Worm (Caenorhabditis elegans): Measurements from ENCODE around the gene Y22D7AL.4.

ce11 chrIII:1607659-1608058 is 18.8 kb upstream of the Y22D7AL.4 start:
- TF ChIP-seq W03F9.2 (tag; optimal IDR thresholded peaks at IDR 0.05) (no peak), him-1 (tag; optimal IDR thresholded peaks at IDR 0.05) (no peak), dao-5 (tag; optimal IDR thresholded peaks at IDR 0.05) (no peak)
